In the genomic region with DNA sequence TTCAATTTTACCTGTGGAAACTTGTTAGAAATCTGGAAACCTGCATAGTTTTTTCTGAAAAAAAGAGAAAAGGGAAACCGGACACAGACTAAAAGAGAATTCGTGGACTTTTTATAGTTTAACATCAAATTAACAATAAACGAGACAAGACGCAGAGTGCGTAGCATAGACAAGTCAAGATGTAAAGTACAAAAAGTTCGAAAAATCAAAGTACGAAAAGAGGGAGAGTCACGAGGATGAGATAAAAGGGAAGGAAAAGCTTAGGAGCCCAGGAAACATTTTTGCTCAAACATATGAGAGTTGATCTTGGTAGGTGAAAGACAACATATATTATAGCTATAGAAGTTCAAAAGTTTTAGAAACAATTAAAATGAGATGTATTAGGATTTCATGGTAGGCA, we compare ENCODE assay signal across 4 worm cellular contexts.
TF ChIP-seq lines count a peak whose summit lies in the region.

A gene (minus strand): TSS at position 188 of the 400 bp plus-strand sequence.

TF ChIP-seq in whole organism, L1 larva, 84 proteins besides CTCF, POLR2A, EP300 and RAD21 (continues in another document):
- TF ChIP-seq ceh-82 (tag; optimal IDR thresholded peaks at IDR 0.05; lab: Kevin White, UChicago) (peak in 1 of 3 experiments; percentile 7), unc-86 (tag; optimal IDR thresholded peaks at IDR 0.05; lab: Kevin White, UChicago) (no peak), egl-27 (tag; optimal IDR thresholded peaks at IDR 0.05; lab: Kevin White, UChicago) (no peak), dpl-1 (GFP tag; optimal IDR thresholded peaks at IDR 0.05; lab: Kevin White, UChicago) (no peak), mep-1 (tag; optimal IDR thresholded peaks at IDR 0.05; lab: Kevin White, UChicago) (peak; percentile 10), unc-98 (GFP tag; IDR thresholded peaks at IDR 0.05; lab: Robert Waterston, UW) (no peak), C04F5.9 (tag; optimal IDR thresholded peaks at IDR 0.05; lab: Kevin White, UChicago) (no peak), pag-3 (tag; optimal IDR thresholded peaks at IDR 0.05; lab: Kevin White, UChicago; ENCODE audit: borderline replicate concordance, insufficient read depth) (no peak), nhr-12 (tag; optimal IDR thresholded peaks at IDR 0.05; lab: Kevin White, UChicago) (no peak), swsn-7 (tag; optimal IDR thresholded peaks at IDR 0.05; lab: Kevin White, UChicago) (peak; percentile 20), hlh-4 (tag; optimal IDR thresholded peaks at IDR 0.05; lab: Kevin White, UChicago) (no peak), skn-1 (tag; optimal IDR thresholded peaks at IDR 0.05; lab: Kevin White, UChicago) (no peak), nhr-28 (tag; optimal IDR thresholded peaks at IDR 0.05; lab: Kevin White, UChicago) (no peak), elt-2 (tag; optimal IDR thresholded peaks at IDR 0.05; lab: Kevin White, UChicago) (no peak), lin-15B (tag; optimal IDR thresholded peaks at IDR 0.05; lab: Kevin White, UChicago) (no peak), lin-35 (GFP tag; optimal IDR thresholded peaks at IDR 0.05; lab: Kevin White, UChicago) (no peak), mab-9 (GFP tag; IDR thresholded peaks at IDR 0.05; lab: Robert Waterston, UW) (no peak), ztf-4 (tag; optimal IDR thresholded peaks at IDR 0.05; lab: Kevin White, UChicago) (no peak), ztf-11 (tag; optimal IDR thresholded peaks at IDR 0.05; lab: Kevin White, UChicago) (no peak), mef-2 (tag; optimal IDR thresholded peaks at IDR 0.05; lab: Kevin White, UChicago) (no peak), vab-15 (tag; optimal IDR thresholded peaks at IDR 0.05; lab: Kevin White, UChicago) (no peak), irx-1 (tag; optimal IDR thresholded peaks at IDR 0.05; lab: Kevin White, UChicago) (no peak), nhr-47 (tag; optimal IDR thresholded peaks at IDR 0.05; lab: Kevin White, UChicago) (peak; percentile 34)

TF ChIP-seq in whole organism, L2 larva, 48 proteins besides CTCF, POLR2A, EP300 and RAD21:
- TF ChIP-seq ztf-1 (GFP tag; conservative IDR thresholded peaks at IDR 0.05; lab: Robert Waterston, UW) (no peak), ceh-16 (tag; optimal IDR thresholded peaks at IDR 0.05; lab: Kevin White, UChicago) (no peak), ZK546.5 (tag; optimal IDR thresholded peaks at IDR 0.05; lab: Kevin White, UChicago) (no peak), nhr-10 (tag; optimal IDR thresholded peaks at IDR 0.05; lab: Kevin White, UChicago) (no peak), Y55F3AM.14 (GFP tag; optimal IDR thresholded peaks at IDR 0.05; lab: Kevin White, UChicago) (no peak), fos-1 (tag; optimal IDR thresholded peaks at IDR 0.05; lab: Kevin White, UChicago) (no peak), unc-62 (GFP tag; optimal IDR thresholded peaks at IDR 0.05; lab: Kevin White, UChicago) (no peak), skn-1 (tag; optimal IDR thresholded peaks at IDR 0.05; lab: Kevin White, UChicago) (no peak), zag-1 (tag; optimal IDR thresholded peaks at IDR 0.05; lab: Kevin White, UChicago) (peak; percentile 10), mdl-1 (tag; optimal IDR thresholded peaks at IDR 0.05; lab: Kevin White, UChicago) (no peak), sem-4 (tag; optimal IDR thresholded peaks at IDR 0.05; lab: Kevin White, UChicago) (no peak), gmeb-1 (tag; optimal IDR thresholded peaks at IDR 0.05; lab: Kevin White, UChicago) (no peak), C34F6.9 (tag; optimal IDR thresholded peaks at IDR 0.05; lab: Kevin White, UChicago) (no peak), nhr-21 (tag; optimal IDR thresholded peaks at IDR 0.05; lab: Kevin White, UChicago) (no peak), sma-9 (GFP tag; optimal IDR thresholded peaks at IDR 0.05; lab: Kevin White, UChicago) (peak; percentile 28), sma-9 (tag; optimal IDR thresholded peaks at IDR 0.05; lab: Kevin White, UChicago) (no peak), lsy-2 (tag; optimal IDR thresholded peaks at IDR 0.05; lab: Kevin White, UChicago) (peak in 1 of 2 experiments; percentile 23), lin-11 (tag; optimal IDR thresholded peaks at IDR 0.05; lab: Kevin White, UChicago) (no peak), alr-1 (tag; optimal IDR thresholded peaks at IDR 0.05; lab: Kevin White, UChicago) (no peak), blmp-1 (tag; optimal IDR thresholded peaks at IDR 0.05; lab: Kevin White, UChicago; ENCODE audit: insufficient read depth) (no peak), egl-27 (tag; optimal IDR thresholded peaks at IDR 0.05; lab: Kevin White, UChicago) (no peak), nhr-129 (tag; optimal IDR thresholded peaks at IDR 0.05; lab: Kevin White, UChicago) (peak; percentile 17), elt-3 (tag; optimal IDR thresholded peaks at IDR 0.05; lab: Kevin White, UChicago) (no peak), lin-39 (tag; optimal IDR thresholded peaks at IDR 0.05; lab: Kevin White, UChicago) (no peak)

TF ChIP-seq in whole organism, L3 larva, 47 proteins besides CTCF, POLR2A, EP300 and RAD21:
- TF ChIP-seq nhr-76 (tag; optimal IDR thresholded peaks at IDR 0.05; lab: Kevin White, UChicago): peak; percentile 76
- peak; percentile 7 for TF ChIP-seq nfya-1 (tag; optimal IDR thresholded peaks at IDR 0.05; lab: Kevin White, UChicago; ENCODE audit: insufficient read depth)
- no peak for TF ChIP-seq egl-27 (tag; optimal IDR thresholded peaks at IDR 0.05; lab: Kevin White, UChicago)
- TF ChIP-seq lin-39 (tag; optimal IDR thresholded peaks at IDR 0.05; lab: Kevin White, UChicago): no peak
- peak; percentile 37 for TF ChIP-seq pqm-1 (tag; optimal IDR thresholded peaks at IDR 0.05; lab: Kevin White, UChicago)
- TF ChIP-seq nhr-23 (tag; optimal IDR thresholded peaks at IDR 0.05; lab: Kevin White, UChicago): no peak
- no peak for TF ChIP-seq sea-2 (GFP tag; optimal IDR thresholded peaks at IDR 0.05; lab: Kevin White, UChicago)

TF ChIP-seq in whole organism, L4 larva, 104 proteins besides CTCF, POLR2A, EP300 and RAD21:
- TF ChIP-seq fos-1 (tag; optimal IDR thresholded peaks at IDR 0.05; lab: Kevin White, UChicago): no peak
- no peak for TF ChIP-seq unc-130 (GFP tag; optimal IDR thresholded peaks at IDR 0.05; lab: Kevin White, UChicago)
- peak; percentile 76 for TF ChIP-seq nhr-76 (tag; optimal IDR thresholded peaks at IDR 0.05; lab: Kevin White, UChicago)
- TF ChIP-seq ctbp-1 (GFP tag; IDR thresholded peaks at IDR 0.05; lab: Robert Waterston, UW): no peak
